Fruit fly (Drosophila melanogaster): ENCODE measurements around the gene f.
A peak's percentile ranks its signal among the peaks of the same experiment; 100 is the strongest.

The f gene

dm6 chrX:17292050-17292730 lies 59.4 kb downstream of the f start (continued):
- TF ChIP-seq toy (GFP tag; IDR thresholded peaks at IDR 0.05) (no peak), CG12236 (GFP tag; optimal IDR thresholded peaks at IDR 0.05) (peak; percentile 21), CG8089 (GFP tag; optimal IDR thresholded peaks at IDR 0.05) (no peak), CG3838 (GFP tag; optimal IDR thresholded peaks at IDR 0.05) (no peak), CG6689 (GFP tag; IDR thresholded peaks at IDR 0.05) (peak; percentile 62), Eip74EF (GFP tag; optimal IDR thresholded peaks at IDR 0.05) (peak in 1 of 2 experiments; percentile 75), Dll (GFP tag; IDR thresholded peaks at IDR 0.05; ENCODE audit: partially characterized antibody) (no peak), fd64A (GFP tag; optimal IDR thresholded peaks at IDR 0.05) (peak; percentile 42), Med (GFP tag) (peak; percentile 89), CG10654 (GFP tag; optimal IDR thresholded peaks at IDR 0.05) (peak; percentile 39), CG13296 (GFP tag; optimal IDR thresholded peaks at IDR 0.05) (peak; percentile 77), sc (optimal IDR thresholded peaks at IDR 0.05) (no peak), sc (GFP tag; optimal IDR thresholded peaks at IDR 0.05) (peak; percentile 5), CG12744 (GFP tag; optimal IDR thresholded peaks at IDR 0.05) (no peak), Chrac-16 (GFP tag; optimal IDR thresholded peaks at IDR 0.05) (peak; percentile 36), wek (GFP tag; optimal IDR thresholded peaks at IDR 0.05) (peak; percentile 14), CG17359 (tag; optimal IDR thresholded peaks at IDR 0.05) (peak; percentile 73), dati (GFP tag; IDR thresholded peaks at IDR 0.05) (peak; percentile 18; the same call in 1 of the 2 replicates), CG6175 (GFP tag; IDR thresholded peaks at IDR 0.05) (no peak), CG11560 (tag; IDR thresholded peaks at IDR 0.05) (no peak)

dm6 chrX:17293385-17293784 lies 60.6 kb downstream of the f start:
- no peak for TF ChIP-seq nau (GFP tag; optimal IDR thresholded peaks at IDR 0.05)
- no peak for TF ChIP-seq gfzf (GFP tag; optimal IDR thresholded peaks at IDR 0.05)
- peak; percentile 58 for TF ChIP-seq vvl (GFP tag; IDR thresholded peaks at IDR 0.05)
- TF ChIP-seq CG6272 (GFP tag; IDR thresholded peaks at IDR 0.05), result no peak
- TF ChIP-seq CG12769 (tag; optimal IDR thresholded peaks at IDR 0.05), result no peak
- peak; percentile 58 for TF ChIP-seq E2f1 (GFP tag; IDR thresholded peaks at IDR 0.05)
- TF ChIP-seq zen (tag; optimal IDR thresholded peaks at IDR 0.05), result peak; percentile 50
- TF ChIP-seq ken (GFP tag; IDR thresholded peaks at IDR 0.05), result no peak
- TF ChIP-seq Hey (tag; optimal IDR thresholded peaks at IDR 0.05), result no peak
- no peak for TF ChIP-seq croc (GFP tag; conservative IDR thresholded peaks at IDR 0.05)
- no peak for TF ChIP-seq CG11398 (GFP tag; optimal IDR thresholded peaks at IDR 0.05)
- TF ChIP-seq CG12155 (GFP tag; optimal IDR thresholded peaks at IDR 0.05), result no peak
- TF ChIP-seq CG4707 (GFP tag; optimal IDR thresholded peaks at IDR 0.05), result no peak
- TF ChIP-seq pum (GFP tag; optimal IDR thresholded peaks at IDR 0.05), result no peak
- no peak for TF ChIP-seq Bgb (GFP tag; IDR thresholded peaks at IDR 0.05; ENCODE audit: partially characterized antibody)
- TF ChIP-seq Stat92E (GFP tag; optimal IDR thresholded peaks at IDR 0.05), result no peak
- TF ChIP-seq NfI (GFP tag; optimal IDR thresholded peaks at IDR 0.05), result no peak
- TF ChIP-seq trem (tag; optimal IDR thresholded peaks at IDR 0.05), result peak; percentile 9
- peak; percentile 25 for TF ChIP-seq CG17385 (GFP tag; optimal IDR thresholded peaks at IDR 0.05)
- TF ChIP-seq CG13624 (GFP tag; optimal IDR thresholded peaks at IDR 0.05), result no peak
- TF ChIP-seq CG1602 (GFP tag; optimal IDR thresholded peaks at IDR 0.05), result no peak
- TF ChIP-seq org-1 (GFP tag; optimal IDR thresholded peaks at IDR 0.05), result no peak
- peak; percentile 65 for TF ChIP-seq CG7839 (tag; optimal IDR thresholded peaks at IDR 0.05)
- peak; percentile 23 for TF ChIP-seq Fer2 (tag; optimal IDR thresholded peaks at IDR 0.05)
- TF ChIP-seq CG2116 (GFP tag; optimal IDR thresholded peaks at IDR 0.05), result no peak
- TF ChIP-seq lilli (GFP tag; optimal IDR thresholded peaks at IDR 0.05), result peak; percentile 46
- TF ChIP-seq chn (GFP tag; optimal IDR thresholded peaks at IDR 0.05), result no peak
- TF ChIP-seq CG7745 (tag; optimal IDR thresholded peaks at IDR 0.05), result no peak
- no peak for TF ChIP-seq Nf-YB (GFP tag; optimal IDR thresholded peaks at IDR 0.05)
- no peak for TF ChIP-seq CG15011 (GFP tag; optimal IDR thresholded peaks at IDR 0.05)

Data from whole organism, embryonic.